Worm (Caenorhabditis elegans) whole organism, early embryonic: ENCODE measurements around the gene C04G2.5.

Source experiments
- B0310.2 ChIP-seq: sonication (generic microtip); optimal IDR thresholded peaks from 2 replicates; lab custom pipeline; 2016; ENCODE audit warnings: mild to moderate bottlenecking, missing genetic modification characterization, missing compliant biosample characterization
- F13C5.2 ChIP-seq: sonication (generic microtip); optimal IDR thresholded peaks from 2 replicates; lab custom pipeline; 2017; ENCODE audit warnings: mild to moderate bottlenecking, missing genetic modification characterization, inconsistent platforms, missing compliant biosample characterization
- aly-1 ChIP-seq: sonication (generic microtip); optimal IDR thresholded peaks from 2 replicates; lab custom pipeline; 2016; ENCODE audit warnings: missing genetic modification characterization, missing compliant biosample characterization
- ama-1 ChIP-seq: fragments of 150-350 bp; optimal IDR thresholded peaks from 2 replicates; lab custom pipeline; 2014
- ceh-13 ChIP-seq: fragments of 200-800 bp; sonication (Bioruptor generic); optimal IDR thresholded peaks from 2 replicates; lab custom pipeline; 2018; ENCODE audit warnings: mild to moderate bottlenecking, missing genetic modification characterization, missing compliant biosample characterization
- ceh-36 ChIP-seq: sonication (generic microtip); optimal IDR thresholded peaks from 2 replicates; lab custom pipeline; 2016; ENCODE audit warnings: missing genetic modification characterization, inconsistent platforms, missing compliant biosample characterization
- ets-7 ChIP-seq: sonication (generic microtip); optimal IDR thresholded peaks from 2 replicates; lab custom pipeline; 2016; ENCODE audit warnings: missing genotype, missing genetic modification characterization, missing compliant biosample characterization
- flt-1 ChIP-seq: fragments of 200-800 bp; sonication (Bioruptor generic); IDR thresholded peaks from 2 replicates; pipeline ENCODE4 v1.3.6; 2022; ENCODE audit warnings: missing genetic modification characterization, missing compliant biosample characterization
- hmbx-1 ChIP-seq: sonication (generic microtip); optimal IDR thresholded peaks from 2 replicates; lab custom pipeline; 2016; ENCODE audit warnings: mild to moderate bottlenecking, missing genetic modification characterization, missing compliant biosample characterization
- hnd-1 ChIP-seq: sonication (generic microtip); optimal IDR thresholded peaks from 2 replicates; lab custom pipeline; 2016; ENCODE audit warnings: missing genetic modification characterization, missing compliant biosample characterization
- pes-1 ChIP-seq: fragments of 200-800 bp; sonication (Bioruptor generic); IDR thresholded peaks from 2 replicates; pipeline ENCODE4 v1.3.6; 2022; ENCODE audit warnings: missing genetic modification reagents, missing genetic modification characterization, missing compliant biosample characterization
- scrt-1 ChIP-seq: fragments of 200-800 bp; sonication (Bioruptor generic); IDR thresholded peaks from 2 replicates; pipeline ENCODE4 v1.3.6; 2022; ENCODE audit warnings: missing genetic modification characterization, missing compliant biosample characterization
- sea-1 ChIP-seq: fragments of 200-800 bp; sonication (Bioruptor generic); conservative IDR thresholded peaks from 2 replicates; pipeline ENCODE4 v1.3.6; 2022; ENCODE audit warnings: missing genetic modification characterization, missing compliant biosample characterization
- tbx-11 ChIP-seq: fragments of 200-800 bp; sonication (Bioruptor generic); IDR thresholded peaks from 2 replicates; pipeline ENCODE4 v1.3.6; 2022; ENCODE audit warnings: missing genetic modification characterization, missing compliant biosample characterization
- tbx-37 ChIP-seq: fragments of 200-800 bp; sonication (Bioruptor generic); conservative IDR thresholded peaks from 2 replicates; pipeline ENCODE4 v1.3.6; 2022; ENCODE audit warnings: missing genetic modification reagents, missing genetic modification characterization, missing compliant biosample characterization
- tra-4 ChIP-seq: sonication (generic microtip); optimal IDR thresholded peaks from 2 replicates; lab custom pipeline; 2017; ENCODE audit warnings: missing genetic modification characterization, missing compliant biosample characterization

The C04G2.5 gene

ce11 chrIV:10090358-10090757 lies 4.7 kb downstream of the C04G2.5 start, which contains the start of gene ttbk-5:
Gene ttbk-5, plus strand, starts transcription at chrIV:10090658.
- no peak for TF ChIP-seq ets-7 (tag; lab: Kevin White, UChicago)
- TF ChIP-seq scrt-1 (GFP tag; lab: Robert Waterston, UW), result no peak
- TF ChIP-seq pes-1, result no peak
- no peak for TF ChIP-seq tra-4 (tag; lab: Kevin White, UChicago)
- no peak for TF ChIP-seq F13C5.2 (tag; lab: Kevin White, UChicago)
- no peak for TF ChIP-seq ceh-13 (GFP tag; lab: Kevin White, UChicago)
- no peak for TF ChIP-seq B0310.2 (tag; lab: Kevin White, UChicago)
- no peak for TF ChIP-seq ama-1 (lab: Kevin White, UChicago)
- TF ChIP-seq sea-1 (GFP tag; lab: Robert Waterston, UW), result no peak
- no peak for TF ChIP-seq flt-1 (GFP tag; lab: Robert Waterston, UW)

DNA sequence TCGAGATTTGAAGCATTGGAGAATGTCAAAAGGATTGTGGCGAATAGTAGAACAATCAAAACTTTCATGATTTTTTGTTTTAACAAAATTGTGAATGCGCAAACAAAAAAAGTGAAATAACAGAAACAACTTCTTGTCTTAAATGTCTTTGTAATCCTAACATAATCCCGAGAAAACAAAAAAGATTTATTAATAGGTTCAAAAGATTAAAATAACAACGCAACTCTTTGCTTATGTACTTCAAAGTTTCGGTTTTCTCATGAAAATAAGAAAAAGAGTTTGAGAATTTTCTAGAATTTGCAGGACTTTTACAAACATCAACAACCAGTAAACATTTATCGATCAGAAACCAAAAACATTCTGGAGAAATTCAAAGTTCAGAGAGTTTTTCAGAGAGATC lies 5.3 kb downstream of the C04G2.5 start, which contains the start of gene ttr-39:
Gene ttr-39 (minus strand): TSS at position 101 of the 400 bp plus-strand sequence.
- TF ChIP-seq ceh-13 (GFP tag; lab: Kevin White, UChicago), result no peak
- TF ChIP-seq tra-4 (tag; lab: Kevin White, UChicago), result no peak
- no peak for TF ChIP-seq B0310.2 (tag; lab: Kevin White, UChicago)
- TF ChIP-seq ets-7 (tag; lab: Kevin White, UChicago), result no peak
- TF ChIP-seq hmbx-1, result no peak
- no peak for TF ChIP-seq hnd-1 (tag; lab: Kevin White, UChicago)
- TF ChIP-seq scrt-1 (GFP tag; lab: Robert Waterston, UW), result no peak
- TF ChIP-seq sea-1 (GFP tag; lab: Robert Waterston, UW), result no peak
- no peak for TF ChIP-seq F13C5.2 (tag; lab: Kevin White, UChicago)
- no peak for TF ChIP-seq tbx-37 (GFP tag; lab: Robert Waterston, UW)
- TF ChIP-seq aly-1 (tag; lab: Kevin White, UChicago), result no peak

DNA sequence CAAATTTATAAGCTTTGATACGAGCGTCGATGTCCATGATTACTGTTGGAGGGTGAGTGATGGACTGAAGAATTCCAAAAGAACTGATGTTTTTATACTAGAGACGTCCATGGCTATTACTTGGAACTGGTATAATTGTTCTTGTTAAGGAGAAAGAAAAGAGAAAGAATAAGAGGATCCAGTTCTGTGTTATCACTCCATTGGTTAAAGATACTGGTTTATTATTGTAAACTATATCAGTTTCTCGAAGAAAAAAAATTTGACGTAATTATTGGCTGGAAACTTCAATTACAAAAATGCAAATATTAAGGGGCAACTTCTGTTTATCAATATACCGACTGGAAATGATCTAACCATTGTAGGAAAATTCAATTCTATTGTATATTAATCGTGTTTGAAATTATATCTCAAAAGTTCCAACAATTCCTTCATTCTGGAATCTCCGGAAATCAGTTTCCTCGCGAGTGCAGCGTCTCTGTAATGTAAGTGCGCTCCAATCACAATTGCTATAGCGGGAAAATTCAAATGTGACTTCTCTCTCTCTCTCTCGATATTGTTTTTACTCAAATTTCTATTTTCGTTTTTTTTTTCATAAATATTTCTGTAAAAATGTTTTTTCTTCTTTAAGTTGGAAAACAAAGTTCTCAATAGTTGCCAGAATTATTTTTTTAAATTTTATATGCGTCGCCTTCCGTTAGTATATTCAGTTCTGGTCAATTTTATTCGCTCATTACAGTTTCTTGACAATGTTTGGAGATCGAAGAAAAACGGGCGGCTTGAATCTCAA lies 9.5 kb downstream of the C04G2.5 start, which contains the start of the genes col-2 and ndc-80:
Gene col-2 (minus strand): TSS at position 51 of the 787 bp plus-strand sequence.
Gene ndc-80 (plus strand): TSS at position 737 of the 787 bp plus-strand sequence.
- TF ChIP-seq tbx-37 (GFP tag; lab: Robert Waterston, UW) (no peak), F13C5.2 (tag; lab: Kevin White, UChicago) (peak; percentile 48)

DNA sequence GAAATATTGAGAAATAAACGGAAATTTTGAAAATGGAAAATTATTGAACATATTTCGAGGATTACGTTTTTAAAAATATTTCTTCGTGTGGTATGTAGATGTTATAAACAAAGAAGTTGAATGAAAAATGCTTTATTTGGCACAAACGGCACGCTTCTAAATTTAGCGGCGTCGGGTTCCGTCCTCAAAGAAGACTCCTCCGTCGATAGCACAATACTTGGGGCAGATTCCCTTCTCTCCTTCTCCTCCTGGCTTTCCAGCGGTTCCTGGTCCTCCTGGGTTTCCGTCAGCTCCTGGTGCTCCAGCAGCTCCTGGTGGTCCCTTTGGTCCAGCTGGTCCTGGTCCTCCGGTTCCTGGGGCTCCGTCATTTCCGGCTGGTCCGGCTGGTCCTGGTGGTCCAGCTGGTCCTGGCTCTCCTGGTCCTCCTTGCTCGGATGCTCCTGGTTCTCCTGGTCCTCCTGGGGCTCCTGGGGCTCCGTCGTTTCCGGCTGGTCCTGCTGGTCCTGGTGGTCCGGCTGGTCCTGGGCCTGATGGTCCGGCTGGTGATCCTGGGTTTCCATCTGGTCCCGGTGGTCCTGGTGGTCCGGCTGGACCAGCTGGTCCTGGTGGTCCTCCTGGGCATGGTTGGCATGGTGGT lies 10.6 kb downstream of the C04G2.5 start, which contains the start of gene W01B6.8:
Gene W01B6.8 (minus strand): TSS at position 51 of the 637 bp plus-strand sequence.
- TF ChIP-seq tbx-37 (GFP tag; lab: Robert Waterston, UW) (no peak), sea-1 (GFP tag; lab: Robert Waterston, UW) (0 out of 2 replicates have a peak, but pooled peaks have one; percentile 56)

- TF ChIP-seq scrt-1 (GFP tag; lab: Robert Waterston, UW) (no peak), tbx-11 (GFP tag; lab: Robert Waterston, UW) (no peak), aly-1 (tag; lab: Kevin White, UChicago) (no peak), flt-1 (GFP tag; lab: Robert Waterston, UW) (no peak), ets-7 (tag; lab: Kevin White, UChicago) (no peak), tbx-37 (GFP tag; lab: Robert Waterston, UW) (no peak)
Measured at ce11 chrIV:10080816-10081215, 14.3 kb downstream of the C04G2.5 start, which contains the start of gene W01B6.6. Gene W01B6.6, plus strand, starts transcription at chrIV:10081116.

DNA sequence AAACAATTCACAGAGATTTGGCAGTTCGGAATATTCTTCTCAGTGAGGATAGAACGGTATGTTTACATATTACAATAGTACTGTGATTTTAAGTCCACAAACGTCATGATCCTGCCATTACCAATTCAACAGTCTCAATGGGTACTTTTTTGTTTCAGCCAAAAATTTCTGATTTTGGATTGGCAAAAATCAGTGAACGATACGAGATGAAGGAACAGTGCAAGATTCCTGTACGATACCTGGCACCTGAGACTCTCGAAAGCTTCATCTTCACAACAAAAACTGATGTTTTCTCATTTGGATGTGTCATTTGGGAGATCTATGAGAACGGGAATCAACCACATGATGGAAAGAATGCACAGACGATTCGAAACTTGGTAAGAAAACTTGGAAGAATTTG lies 17.1 kb downstream of the C04G2.5 start:
- no peak for TF ChIP-seq pes-1
- no peak for TF ChIP-seq B0310.2 (tag; lab: Kevin White, UChicago)
- no peak for TF ChIP-seq ceh-36 (tag; lab: Kevin White, UChicago)

- TF ChIP-seq aly-1 (tag; lab: Kevin White, UChicago), result no peak
- no peak for TF ChIP-seq ama-1 (lab: Kevin White, UChicago)
- no peak for TF ChIP-seq hnd-1 (tag; lab: Kevin White, UChicago)
- no peak for TF ChIP-seq ets-7 (tag; lab: Kevin White, UChicago)
Measured at ce11 chrIV:10075899-10076298, 19.2 kb downstream of the C04G2.5 start, which contains the start of gene W01B6.5. Gene W01B6.5, plus strand, starts transcription at chrIV:10076199.

- no peak for TF ChIP-seq ama-1 (lab: Kevin White, UChicago)
Measured at ce11 chrIV:10075034-10075510, 20.0 kb downstream of the C04G2.5 start, which contains the start of the genes ttbk-4 and W01B6.4. Gene ttbk-4, minus strand, starts transcription at chrIV:10075134. Gene W01B6.4, plus strand, starts transcription at chrIV:10075460.
